Fruit fly (Drosophila melanogaster) whole organism, embryonic: Measurements from ENCODE around the gene fkh.

Experiments used
- BEAF-32 ChIP-seq: fragments of 200-800 bp; sonication (Bioruptor generic); optimal IDR thresholded peaks from 3 replicates; lab custom pipeline; 2017; ENCODE audit warnings: missing biosample characterization, missing genetic modification characterization, mild to moderate bottlenecking, moderate library complexity, missing genetic modification reagents
- BtbVII ChIP-seq: fragments of 200-800 bp; sonication (Bioruptor generic); optimal IDR thresholded peaks from 3 replicates; lab custom pipeline; 2017; ENCODE audit warnings: missing biosample characterization, mild to moderate bottlenecking, missing genetic modification characterization
- CG10462 ChIP-seq: fragments of 200-800 bp; sonication (Bioruptor generic); optimal IDR thresholded peaks from 2 replicates; lab custom pipeline; 2016; ENCODE audit warnings: missing biosample characterization, missing genetic modification characterization
- CG12391 ChIP-seq: fragments of 200-800 bp; sonication (Bioruptor generic); optimal IDR thresholded peaks from 3 replicates; lab custom pipeline; 2018; ENCODE audit warnings: missing biosample characterization, mild to moderate bottlenecking, missing genetic modification characterization, moderate library complexity
- CG13894 ChIP-seq: fragments of 200-800 bp; sonication (Bioruptor generic); optimal IDR thresholded peaks from 3 replicates; lab custom pipeline; 2018; ENCODE audit warnings: missing biosample characterization, mild to moderate bottlenecking, missing genetic modification characterization, moderate library complexity
- CG14667 ChIP-seq: fragments of 200-800 bp; sonication (Bioruptor generic); IDR thresholded peaks from 2 replicates; pipeline ENCODE4 v1.3.6; 2022; ENCODE audit warnings: missing biosample characterization, missing genetic modification characterization
- CG17612 ChIP-seq: fragments of 200-800 bp; sonication (Bioruptor generic); IDR thresholded peaks from 2 replicates; pipeline ENCODE4 v1.3.6; 2022; ENCODE audit warnings: missing biosample characterization, missing genetic modification characterization
- CG18599 ChIP-seq: fragments of 200-800 bp; sonication (Bioruptor generic); optimal IDR thresholded peaks from 3 replicates; lab custom pipeline; 2017; ENCODE audit warnings: missing biosample characterization, missing genetic modification characterization, mild to moderate bottlenecking, moderate library complexity, missing genetic modification reagents
- CG30431 ChIP-seq: fragments of 200-800 bp; sonication (Bioruptor generic); optimal IDR thresholded peaks from 2 replicates; lab custom pipeline; 2017; ENCODE audit warnings: missing biosample characterization, missing genetic modification characterization
- CG34224 ChIP-seq: fragments of 200-800 bp; sonication (Bioruptor generic); IDR thresholded peaks from 3 replicates; pipeline ENCODE4 v1.3.6; 2022; ENCODE audit warnings: missing biosample characterization, missing genetic modification characterization; ENCODE audit not compliant: partially characterized antibody
- CG7372 ChIP-seq: fragments of 200-800 bp; sonication (Bioruptor generic); IDR thresholded peaks from 2 replicates; pipeline ENCODE4 v1.3.6; 2022; ENCODE audit warnings: missing biosample characterization, missing genetic modification characterization
- CG7745 ChIP-seq: fragments of 200-800 bp; sonication (Bioruptor generic); optimal IDR thresholded peaks from 2 replicates; lab custom pipeline; 2018; ENCODE audit warnings: missing biosample characterization, mild to moderate bottlenecking, missing genetic modification characterization, moderate library complexity
- Chrac-16 ChIP-seq: fragments of 200-800 bp; sonication (Bioruptor generic); optimal IDR thresholded peaks from 3 replicates; lab custom pipeline; 2016; ENCODE audit warnings: missing biosample characterization, missing genetic modification characterization
- Deaf1 ChIP-seq: fragments of 200-800 bp; optimal IDR thresholded peaks from 3 replicates; lab custom pipeline; 2019; ENCODE audit warnings: missing biosample characterization, mild to moderate bottlenecking, missing genetic modification characterization, moderate library complexity
- Dek ChIP-seq: fragments of 200-800 bp; sonication (Bioruptor generic); optimal IDR thresholded peaks from 3 replicates; lab custom pipeline; 2019; ENCODE audit warnings: missing biosample characterization, mild to moderate bottlenecking, missing genetic modification characterization, moderate library complexity
- Doc3 ChIP-seq: fragments of 200-800 bp; sonication (Bioruptor generic); IDR thresholded peaks from 3 replicates; pipeline ENCODE4 v1.3.6; 2022; ENCODE audit warnings: missing biosample characterization, missing genetic modification characterization; ENCODE audit not compliant: partially characterized antibody
- HHEX ChIP-seq: fragments of 200-800 bp; sonication (Bioruptor generic); optimal IDR thresholded peaks from 3 replicates; lab custom pipeline; 2017; ENCODE audit warnings: missing biosample characterization, mild to moderate bottlenecking, missing genetic modification characterization, missing genetic modification reagents
- HLH3B ChIP-seq: fragments of 200-800 bp; sonication (Bioruptor generic); IDR thresholded peaks from 2 replicates; pipeline ENCODE4 v1.3.6; 2022; ENCODE audit warnings: missing biosample characterization, missing genetic modification characterization
- HLHmδ ChIP-seq: fragments of 200-800 bp; sonication (Bioruptor generic); optimal IDR thresholded peaks from 2 replicates; lab custom pipeline; 2018; ENCODE audit warnings: missing biosample characterization, mild to moderate bottlenecking, missing genetic modification characterization, moderate library complexity
- Hr3 ChIP-seq: fragments of 200-800 bp; sonication (Bioruptor generic); optimal IDR thresholded peaks from 3 replicates; lab custom pipeline; 2016; ENCODE audit warnings: missing biosample characterization, missing genetic modification characterization
- Hr39 ChIP-seq: fragments of >200 bp; optimal IDR thresholded peaks from 2 replicates; lab custom pipeline; 2017
- Hsf ChIP-seq: fragments of 200-800 bp; sonication (Bioruptor generic); optimal IDR thresholded peaks from 3 replicates; lab custom pipeline; 2016; ENCODE audit warnings: missing biosample characterization, missing genetic modification characterization
- Lim3 ChIP-seq: fragments of 200-800 bp; sonication (Bioruptor generic); IDR thresholded peaks from 2 replicates; pipeline ENCODE4 v1.3.6; 2022; ENCODE audit warnings: missing biosample characterization, missing genetic modification characterization
- Poxn ChIP-seq: fragments of 200-800 bp; sonication (Bioruptor generic); IDR thresholded peaks from 2 replicates; pipeline ENCODE4 v1.3.6; 2022; ENCODE audit warnings: missing biosample characterization, missing genetic modification characterization
- Ptx1 ChIP-seq: fragments of 200-800 bp; sonication (Bioruptor generic); IDR thresholded peaks from 2 replicates; pipeline ENCODE4 v1.3.6; 2022; ENCODE audit warnings: missing biosample characterization, missing genetic modification characterization
- Scr ChIP-seq: fragments of 200-800 bp; sonication (Bioruptor generic); IDR thresholded peaks from 2 replicates; pipeline ENCODE4 v1.3.6; 2022; ENCODE audit warnings: missing biosample characterization, missing genetic modification characterization; ENCODE audit not compliant: partially characterized antibody
- Sry-δ ChIP-seq: fragments of 200-800 bp; sonication (Bioruptor generic); optimal IDR thresholded peaks from 2 replicates; lab custom pipeline; 2016; ENCODE audit warnings: missing biosample characterization, missing genetic modification characterization
- TFAM ChIP-seq: fragments of 200-800 bp; sonication (Bioruptor generic); optimal IDR thresholded peaks from 2 replicates; lab custom pipeline; 2017; ENCODE audit warnings: missing biosample characterization, missing genetic modification characterization, inconsistent platforms
- amos ChIP-seq: fragments of 200-800 bp; sonication (Bioruptor generic); IDR thresholded peaks from 2 replicates; pipeline ENCODE4 v1.3.6; 2022; ENCODE audit warnings: missing biosample characterization, missing genetic modification characterization; ENCODE audit not compliant: partially characterized antibody
- ap ChIP-seq: fragments of 200-800 bp; sonication (Bioruptor generic); IDR thresholded peaks from 2 replicates; pipeline ENCODE4 v1.3.6; 2022; ENCODE audit warnings: missing biosample characterization, missing genetic modification characterization
- ara ChIP-seq: fragments of 200-800 bp; sonication (Bioruptor generic); IDR thresholded peaks from 2 replicates; pipeline ENCODE4 v1.3.6; 2022; ENCODE audit warnings: missing biosample characterization, missing genetic modification characterization
- ato ChIP-seq: fragments of 200-800 bp; sonication (Bioruptor generic); IDR thresholded peaks from 2 replicates; pipeline ENCODE4 v1.3.6; 2022; ENCODE audit warnings: missing biosample characterization, missing genetic modification characterization; ENCODE audit not compliant: partially characterized antibody
- bsh ChIP-seq, 2 experiments: fragments of 200-800 bp; sonication (Bioruptor generic); optimal IDR thresholded peaks; 2 replicates each; lab custom pipeline; 2017 to 2018; ENCODE audit warnings: mild to moderate bottlenecking in 2 of 2, missing biosample characterization in 2 of 2, missing genetic modification characterization in 2 of 2, moderate library complexity in 1 of 2
- btn ChIP-seq: fragments of 200-800 bp; sonication (Bioruptor generic); optimal IDR thresholded peaks from 2 replicates; lab custom pipeline; 2016; ENCODE audit warnings: missing biosample characterization, missing genetic modification characterization
- chn ChIP-seq: fragments of 200-800 bp; sonication (Bioruptor generic); optimal IDR thresholded peaks from 2 replicates; lab custom pipeline; 2016; ENCODE audit warnings: missing biosample characterization, missing genetic modification characterization
- dati ChIP-seq: fragments of 200-800 bp; sonication (Bioruptor generic); IDR thresholded peaks from 2 replicates; pipeline ENCODE4 v1.3.6; 2022; ENCODE audit warnings: missing biosample characterization, missing genetic modification characterization
- ewg ChIP-seq: fragments of 200-800 bp; sonication (Bioruptor generic); optimal IDR thresholded peaks from 3 replicates; lab custom pipeline; 2017; ENCODE audit warnings: mild to moderate bottlenecking, missing biosample characterization, missing genetic modification reagents, missing genetic modification characterization
- grn ChIP-seq: fragments of 200-800 bp; sonication (Bioruptor generic); optimal IDR thresholded peaks from 3 replicates; lab custom pipeline; 2017; ENCODE audit warnings: missing biosample characterization, missing genetic modification characterization
- kni ChIP-seq: fragments of 200-800 bp; sonication (Bioruptor generic); optimal IDR thresholded peaks from 3 replicates; lab custom pipeline; 2017; ENCODE audit warnings: mild to moderate bottlenecking, missing biosample characterization, missing genetic modification reagents, missing genetic modification characterization
- knrl ChIP-seq: fragments of 200-800 bp; sonication (Bioruptor generic); IDR thresholded peaks from 3 replicates; pipeline ENCODE4 v1.3.6; 2022; ENCODE audit warnings: missing biosample characterization, missing genetic modification characterization; ENCODE audit not compliant: partially characterized antibody
- otp ChIP-seq: fragments of 200-800 bp; sonication (Bioruptor generic); IDR thresholded peaks from 3 replicates; pipeline ENCODE4, ENCODE4 v1.3.6; 2022; ENCODE audit warnings: missing biosample characterization, missing genetic modification characterization
- p53 ChIP-seq: fragments of 200-800 bp; sonication (Bioruptor generic); optimal IDR thresholded peaks from 2 replicates; lab custom pipeline; 2016; ENCODE audit warnings: missing biosample characterization, missing genetic modification characterization
- peb ChIP-seq: fragments of 200-800 bp; sonication (Bioruptor generic); IDR thresholded peaks from 2 replicates; pipeline ENCODE4 v1.3.6; 2022; ENCODE audit warnings: missing biosample characterization, missing genetic modification characterization
- pros ChIP-seq: fragments of 200-800 bp; sonication (Bioruptor generic); optimal IDR thresholded peaks from 3 replicates; lab custom pipeline; 2019; ENCODE audit warnings: missing biosample characterization, mild to moderate bottlenecking, missing genetic modification characterization, moderate library complexity
- ro ChIP-seq: fragments of 200-800 bp; sonication (Bioruptor generic); IDR thresholded peaks from 2 replicates; pipeline ENCODE4 v1.3.6; 2022; ENCODE audit warnings: missing biosample characterization, missing genetic modification characterization
- sc ChIP-seq, 3 experiments: fragments of >200 bp in 2 of 3; fragments of 200-800 bp in 1 of 3; sonication (Bioruptor generic) in 1 of 3; optimal IDR thresholded peaks; 2 replicates in 2 of 3; 3 replicates in 1 of 3; lab custom pipeline; 2017; ENCODE audit warnings: mild to moderate bottlenecking in 1 of 3, missing biosample characterization in 1 of 3, missing genetic modification characterization in 1 of 3, missing genetic modification reagents in 1 of 3
- seq ChIP-seq: fragments of 200-800 bp; sonication (Bioruptor generic); IDR thresholded peaks from 2 replicates; pipeline ENCODE4 v1.3.6; 2022; ENCODE audit warnings: missing biosample characterization, missing genetic modification characterization
- trem ChIP-seq: fragments of 200-800 bp; optimal IDR thresholded peaks from 3 replicates; lab custom pipeline; 2019; ENCODE audit warnings: missing biosample characterization, mild to moderate bottlenecking, missing genetic modification characterization, moderate library complexity
- trh ChIP-seq: fragments of 200-800 bp; sonication (Bioruptor generic); optimal IDR thresholded peaks from 2 replicates; lab custom pipeline; 2016; ENCODE audit warnings: missing biosample characterization, missing genetic modification characterization
- wek ChIP-seq: fragments of 200-800 bp; sonication (Bioruptor generic); optimal IDR thresholded peaks from 3 replicates; lab custom pipeline; 2018; ENCODE audit warnings: missing biosample characterization, mild to moderate bottlenecking, missing genetic modification characterization, moderate library complexity
- z ChIP-seq: fragments of 200-800 bp; sonication (Bioruptor generic); IDR thresholded peaks from 3 replicates; pipeline ENCODE4 v1.3.6; 2022; ENCODE audit warnings: missing biosample characterization, missing genetic modification characterization

fkh gene

DNA sequence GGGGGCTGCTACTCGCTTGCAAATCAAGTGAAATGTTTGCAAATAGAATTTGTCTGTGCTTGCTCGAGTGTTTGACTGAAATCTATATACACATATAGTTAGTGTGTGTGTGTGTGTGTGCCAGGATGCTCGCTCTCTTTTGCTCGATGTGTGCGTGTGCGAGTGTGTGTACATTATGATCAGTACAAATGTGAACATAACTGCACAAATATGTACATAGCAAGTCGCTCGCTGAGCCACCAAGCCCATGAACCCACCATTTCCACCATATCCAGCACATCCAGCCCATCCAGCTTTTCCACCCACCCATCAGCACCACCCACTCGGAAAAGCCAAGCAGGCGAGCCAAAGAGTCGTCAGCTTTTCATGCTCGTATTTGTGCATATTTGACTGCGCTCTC lies 32.8 kb downstream of the fkh start (continued):
- TF ChIP-seq dati (GFP tag; lab: Robert Waterston, UW) (no peak; the same call in 1 of the 2 replicates), HLHmδ (GFP tag; lab: Kevin White, UChicago) (peak; percentile 53), HLH3B (GFP tag; lab: Robert Waterston, UW) (peak; percentile 22; the same call in 1 of the 2 replicates), knrl (no peak), BEAF-32 (GFP tag; lab: Kevin White, UChicago) (no peak), Lim3 (GFP tag; lab: Robert Waterston, UW) (no peak), CG14667 (GFP tag; lab: Robert Waterston, UW) (no peak), p53 (GFP tag; lab: Kevin White, UChicago) (no peak), CG7372 (GFP tag; lab: Robert Waterston, UW) (no peak), Sry-δ (GFP tag; lab: Kevin White, UChicago) (no peak), CG30431 (no peak), CG13894 (tag; lab: Kevin White, UChicago) (no peak), BtbVII (GFP tag; lab: Kevin White, UChicago) (no peak), z (no peak), Hr3 (GFP tag; lab: Kevin White, UChicago) (no peak), Hr39 (lab: Kevin White, UChicago) (no peak), Poxn (GFP tag; lab: Robert Waterston, UW) (no peak), amos (GFP tag; lab: Robert Waterston, UW) (no peak), bsh (GFP tag; optimal IDR thresholded peaks at IDR 0.05; lab: Kevin White, UChicago) (peak in 1 of 2 experiments; percentile 38), TFAM (GFP tag; lab: Kevin White, UChicago) (no peak), seq (GFP tag; lab: Robert Waterston, UW) (no peak), Dek (tag; lab: Kevin White, UChicago) (no peak), CG18599 (GFP tag; lab: Kevin White, UChicago) (peak; percentile 33), Chrac-16 (GFP tag; lab: Kevin White, UChicago) (no peak), kni (GFP tag; lab: Kevin White, UChicago) (peak; percentile 4), peb (GFP tag; lab: Robert Waterston, UW) (no peak), chn (GFP tag; lab: Kevin White, UChicago) (no peak), HHEX (GFP tag; lab: Kevin White, UChicago) (peak; percentile 25), CG34224 (GFP tag; lab: Robert Waterston, UW) (no peak), ro (GFP tag; lab: Robert Waterston, UW) (no peak), ato (GFP tag; lab: Robert Waterston, UW) (no peak), CG10462 (GFP tag; lab: Kevin White, UChicago) (no peak), wek (peak; percentile 28), Doc3 (GFP tag; lab: Robert Waterston, UW) (no peak), sc (optimal IDR thresholded peaks at IDR 0.05; lab: Kevin White, UChicago) (no peak), sc (GFP tag; optimal IDR thresholded peaks at IDR 0.05; lab: Kevin White, UChicago) (peak; percentile 25), CG17612 (GFP tag; lab: Robert Waterston, UW) (no peak), trem (tag; lab: Kevin White, UChicago) (no peak), ap (GFP tag; lab: Robert Waterston, UW) (no peak), otp (GFP tag; lab: Robert Waterston, UW) (0 out of 3 replicates have a peak, but pooled peaks have one; percentile 20), Scr (GFP tag; lab: Robert Waterston, UW) (no peak), Hsf (GFP tag; lab: Kevin White, UChicago) (no peak), btn (no peak), CG7745 (tag; lab: Kevin White, UChicago) (no peak), CG12391 (tag; lab: Kevin White, UChicago) (no peak), ara (GFP tag; lab: Robert Waterston, UW) (no peak), Deaf1 (tag; lab: Kevin White, UChicago) (no peak), trh (no peak), ewg (GFP tag; lab: Kevin White, UChicago) (peak; percentile 22), pros (GFP tag; lab: Kevin White, UChicago) (no peak), Ptx1 (no peak), grn (no peak)
